Fruit fly (Drosophila melanogaster): ENCODE results near the gene Arp10.

Gene Arp10

dm6 chrX:19615990-19616663 is 29.8 kb downstream of the Arp10 start, which contains the start of gene CG14210:
CG14210 (plus strand) TSS chrX:19616196.
- peak; percentile 65 for TF ChIP-seq bab1 (GFP tag; optimal IDR thresholded peaks at IDR 0.05)
- TF ChIP-seq ovo (GFP tag; optimal IDR thresholded peaks at IDR 0.05): no peak
- TF ChIP-seq cnc (optimal IDR thresholded peaks at IDR 0.05): peak; percentile 73 to 89
- peak; percentile 97 for TF ChIP-seq Mnt (GFP tag; optimal IDR thresholded peaks at IDR 0.05)
- TF ChIP-seq CG11617 (GFP tag; optimal IDR thresholded peaks at IDR 0.05): peak; percentile 1

dm6 chrX:19613473-19613872 is 32.5 kb downstream of the Arp10 start:
- TF ChIP-seq Hr96 (GFP tag; optimal IDR thresholded peaks at IDR 0.05) (no peak), Clk (GFP tag; optimal IDR thresholded peaks at IDR 0.05) (no peak), Crg-1 (GFP tag; optimal IDR thresholded peaks at IDR 0.05) (peak; percentile 46), bab1 (GFP tag; optimal IDR thresholded peaks at IDR 0.05) (peak; percentile 82), CG14711 (tag; optimal IDR thresholded peaks at IDR 0.05) (peak; percentile 38), CG11617 (GFP tag; optimal IDR thresholded peaks at IDR 0.05) (peak; percentile 71), tj (GFP tag; optimal IDR thresholded peaks at IDR 0.05) (peak; percentile 32), CG7101 (tag; optimal IDR thresholded peaks at IDR 0.05) (peak; percentile 81), CG5204 (GFP tag; optimal IDR thresholded peaks at IDR 0.05) (no peak), CG33017 (tag; optimal IDR thresholded peaks at IDR 0.05) (no peak), CG7045 (GFP tag; optimal IDR thresholded peaks at IDR 0.05) (no peak), Mnt (GFP tag; optimal IDR thresholded peaks at IDR 0.05) (peak; percentile 68), pad (GFP tag; optimal IDR thresholded peaks at IDR 0.05) (peak; percentile 39)

- TF ChIP-seq cic (GFP tag; optimal IDR thresholded peaks at IDR 0.05) (no peak), cnc (optimal IDR thresholded peaks at IDR 0.05) (no peak), CG14711 (tag; optimal IDR thresholded peaks at IDR 0.05) (no peak), CG1620 (GFP tag; optimal IDR thresholded peaks at IDR 0.05) (no peak), kay (GFP tag; ENCODE audit: borderline replicate concordance) (no peak), Clk (GFP tag; optimal IDR thresholded peaks at IDR 0.05) (no peak), pad (GFP tag; optimal IDR thresholded peaks at IDR 0.05) (no peak), tj (GFP tag; optimal IDR thresholded peaks at IDR 0.05) (no peak), bab1 (GFP tag; optimal IDR thresholded peaks at IDR 0.05) (no peak), CG7045 (GFP tag; optimal IDR thresholded peaks at IDR 0.05) (no peak), Hr96 (GFP tag; optimal IDR thresholded peaks at IDR 0.05) (no peak)
Measured at dm6 chrX:19611226-19611625, 34.8 kb downstream of the Arp10 start, which contains the start of the genes Shawn and Tyler. Shawn (plus strand) TSS chrX:19611526. Tyler (plus strand) TSS chrX:19611526.

- TF ChIP-seq pad (GFP tag; optimal IDR thresholded peaks at IDR 0.05) (peak; percentile 41), Clk (GFP tag; optimal IDR thresholded peaks at IDR 0.05) (no peak), toe (GFP tag; optimal IDR thresholded peaks at IDR 0.05) (no peak), CG7101 (tag; optimal IDR thresholded peaks at IDR 0.05) (no peak), CG14711 (tag; optimal IDR thresholded peaks at IDR 0.05) (no peak), tj (GFP tag; optimal IDR thresholded peaks at IDR 0.05) (no peak), CG12768 (GFP tag; optimal IDR thresholded peaks at IDR 0.05) (no peak), CG33017 (tag; optimal IDR thresholded peaks at IDR 0.05) (no peak), Crg-1 (GFP tag; optimal IDR thresholded peaks at IDR 0.05) (no peak), Mnt (GFP tag; optimal IDR thresholded peaks at IDR 0.05) (peak; percentile 61)
Measured at dm6 chrX:19608042-19608609, 37.9 kb downstream of the Arp10 start.

dm6 chrX:19606971-19607370 is 39.0 kb downstream of the Arp10 start:
- peak in 1 of 2 experiments; percentile 44 for TF ChIP-seq cnc (optimal IDR thresholded peaks at IDR 0.05)
- no peak for TF ChIP-seq tj (GFP tag; optimal IDR thresholded peaks at IDR 0.05)

dm6 chrX:19606558-19606957 is 39.4 kb downstream of the Arp10 start:
- TF ChIP-seq Mnt (GFP tag; optimal IDR thresholded peaks at IDR 0.05) (no peak), CG12768 (GFP tag; optimal IDR thresholded peaks at IDR 0.05) (no peak), cnc (optimal IDR thresholded peaks at IDR 0.05) (no peak), CG1620 (GFP tag; optimal IDR thresholded peaks at IDR 0.05) (no peak), bab1 (GFP tag; optimal IDR thresholded peaks at IDR 0.05) (no peak), ovo (GFP tag; optimal IDR thresholded peaks at IDR 0.05) (no peak), kay (GFP tag; ENCODE audit: borderline replicate concordance) (no peak), CG7101 (tag; optimal IDR thresholded peaks at IDR 0.05) (no peak), cic (GFP tag; optimal IDR thresholded peaks at IDR 0.05) (no peak), Clk (GFP tag; optimal IDR thresholded peaks at IDR 0.05) (no peak), tj (GFP tag; optimal IDR thresholded peaks at IDR 0.05) (no peak), CG11617 (GFP tag; optimal IDR thresholded peaks at IDR 0.05) (no peak)

- TF ChIP-seq pad (GFP tag; optimal IDR thresholded peaks at IDR 0.05) (peak; percentile 51), CG7045 (GFP tag; optimal IDR thresholded peaks at IDR 0.05) (no peak), ovo (GFP tag; optimal IDR thresholded peaks at IDR 0.05) (peak; percentile 96), CG14711 (tag; optimal IDR thresholded peaks at IDR 0.05) (no peak), CG7101 (tag; optimal IDR thresholded peaks at IDR 0.05) (no peak)
Measured at dm6 chrX:19605915-19606314, 40.1 kb downstream of the Arp10 start.

Data from whole organism, adult.